1 fruit fly cellular context compared by ENCODE assay signal in the genomic region with DNA sequence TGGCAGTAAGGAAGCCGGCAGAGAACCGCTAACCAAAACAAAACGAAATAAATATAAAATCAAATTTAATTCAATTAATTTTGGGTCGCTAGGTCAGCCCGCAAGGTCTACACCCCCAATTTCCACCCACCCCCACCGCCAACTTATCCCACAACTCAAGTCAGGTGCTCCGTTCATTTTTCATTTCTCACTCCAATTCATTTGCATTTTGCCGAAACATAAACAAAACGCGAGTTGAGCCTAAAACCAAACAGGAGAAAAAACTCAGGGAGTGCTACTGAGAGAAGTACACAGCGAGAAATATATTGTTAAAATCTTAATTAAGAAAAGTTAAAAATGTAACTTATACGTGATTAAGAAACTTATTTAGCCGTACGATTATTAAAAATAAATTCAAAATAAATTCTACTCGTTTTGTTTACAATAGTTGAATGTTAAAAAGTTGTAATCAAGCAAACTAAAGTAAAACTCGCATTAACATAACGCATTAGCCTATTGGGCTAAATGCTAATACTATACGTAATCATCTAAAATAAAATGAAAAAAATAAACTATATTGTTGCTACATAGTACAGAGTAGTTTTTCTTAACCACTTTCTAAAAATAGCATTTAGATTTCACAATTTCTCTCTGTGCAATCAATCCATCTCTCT.
TF ChIP-seq lines count a peak whose summit lies in the region.

No protein-coding gene starts in this region.

TF ChIP-seq in whole organism, embryonic, 481 proteins besides CTCF, POLR2A, EP300 and RAD21 (continued from another document):
- no peak for TF ChIP-seq mld (GFP tag; IDR thresholded peaks at IDR 0.05; lab: Robert Waterston, UW; ENCODE audit: partially characterized antibody)
- TF ChIP-seq Myb (GFP tag; optimal IDR thresholded peaks at IDR 0.05; lab: Kevin White, UChicago): no peak
- TF ChIP-seq CG7556 (GFP tag; optimal IDR thresholded peaks at IDR 0.05; lab: Kevin White, UChicago): peak; percentile 59
- peak; percentile 13 for TF ChIP-seq bcd (GFP tag; optimal IDR thresholded peaks at IDR 0.05; lab: Kevin White, UChicago)
- TF ChIP-seq pb (GFP tag; optimal IDR thresholded peaks at IDR 0.05; lab: Kevin White, UChicago): no peak
- TF ChIP-seq D19A (tag; optimal IDR thresholded peaks at IDR 0.05; lab: Kevin White, UChicago): peak; percentile 33
- no peak for TF ChIP-seq CG10366 (GFP tag; IDR thresholded peaks at IDR 0.05; lab: Robert Waterston, UW)
- TF ChIP-seq Hmx (GFP tag; optimal IDR thresholded peaks at IDR 0.05; lab: Kevin White, UChicago): peak; percentile 32
- peak in 1 of 3 experiments; percentile 61 for TF ChIP-seq lola (GFP tag; optimal IDR thresholded peaks at IDR 0.05; lab: Kevin White, UChicago)
- peak; percentile 37; the same call in 1 of the 3 replicates for TF ChIP-seq row (GFP tag; IDR thresholded peaks at IDR 0.05; lab: Robert Waterston, UW)
- TF ChIP-seq Oli (tag; optimal IDR thresholded peaks at IDR 0.05; lab: Kevin White, UChicago): peak; percentile 30
- TF ChIP-seq CG4282 (GFP tag; optimal IDR thresholded peaks at IDR 0.05; lab: Kevin White, UChicago): no peak
- no peak for TF ChIP-seq CG2202 (tag; optimal IDR thresholded peaks at IDR 0.05; lab: Kevin White, UChicago)
- TF ChIP-seq CG11247 (GFP tag; IDR thresholded peaks at IDR 0.05; lab: Robert Waterston, UW): no peak
- peak; percentile 23 for TF ChIP-seq CG8388 (GFP tag; optimal IDR thresholded peaks at IDR 0.05; lab: Kevin White, UChicago)
- TF ChIP-seq CG9727 (GFP tag; optimal IDR thresholded peaks at IDR 0.05; lab: Kevin White, UChicago): peak; percentile 62
- no peak for TF ChIP-seq Tbp (GFP tag; optimal IDR thresholded peaks at IDR 0.05; lab: Kevin White, UChicago)
- TF ChIP-seq CG14710 (tag; optimal IDR thresholded peaks at IDR 0.05; lab: Kevin White, UChicago): peak; percentile 42
- no peak for TF ChIP-seq tup (GFP tag; optimal IDR thresholded peaks at IDR 0.05; lab: Kevin White, UChicago)
- peak; percentile 14 for TF ChIP-seq Nf-YB (GFP tag; optimal IDR thresholded peaks at IDR 0.05; lab: Kevin White, UChicago)
- TF ChIP-seq pho (GFP tag; optimal IDR thresholded peaks at IDR 0.05; lab: Kevin White, UChicago): no peak
- TF ChIP-seq Sox100B (GFP tag; optimal IDR thresholded peaks at IDR 0.05; lab: Kevin White, UChicago): peak; percentile 42
- TF ChIP-seq insv (GFP tag; optimal IDR thresholded peaks at IDR 0.05; lab: Kevin White, UChicago): no peak
- no peak for TF ChIP-seq ro (GFP tag; IDR thresholded peaks at IDR 0.05; lab: Robert Waterston, UW)
- peak; percentile 31; the same call in 1 of the 2 replicates for TF ChIP-seq slbo (GFP tag; IDR thresholded peaks at IDR 0.05; lab: Robert Waterston, UW)
- TF ChIP-seq zen (tag; optimal IDR thresholded peaks at IDR 0.05; lab: Kevin White, UChicago): no peak
- TF ChIP-seq CG13296 (GFP tag; optimal IDR thresholded peaks at IDR 0.05; lab: Kevin White, UChicago): no peak
- no peak for TF ChIP-seq CG15601 (tag; optimal IDR thresholded peaks at IDR 0.05; lab: Kevin White, UChicago)
- peak; percentile 42 for TF ChIP-seq dmrt11E (tag; optimal IDR thresholded peaks at IDR 0.05; lab: Kevin White, UChicago)
- no peak for TF ChIP-seq CG10979 (tag; optimal IDR thresholded peaks at IDR 0.05; lab: Kevin White, UChicago)
- no peak for TF ChIP-seq yki (optimal IDR thresholded peaks at IDR 0.05; lab: Kevin White, UChicago)
- TF ChIP-seq MESR4 (GFP tag; optimal IDR thresholded peaks at IDR 0.05; lab: Kevin White, UChicago): no peak
- no peak for TF ChIP-seq Usf (GFP tag; optimal IDR thresholded peaks at IDR 0.05; lab: Kevin White, UChicago)
- no peak for TF ChIP-seq h (optimal IDR thresholded peaks at IDR 0.05; lab: Kevin White, UChicago)
- no peak for TF ChIP-seq CG8281 (tag; optimal IDR thresholded peaks at IDR 0.05; lab: Kevin White, UChicago)
- peak; percentile 6 for TF ChIP-seq lab (GFP tag; optimal IDR thresholded peaks at IDR 0.05; lab: Kevin White, UChicago)
- no peak for TF ChIP-seq HLH3B (GFP tag; IDR thresholded peaks at IDR 0.05; lab: Robert Waterston, UW)
- TF ChIP-seq da (GFP tag; optimal IDR thresholded peaks at IDR 0.05; lab: Kevin White, UChicago): no peak
- no peak for TF ChIP-seq nerfin-1 (tag; optimal IDR thresholded peaks at IDR 0.05; lab: Kevin White, UChicago)
- no peak for TF ChIP-seq Ptx1 (GFP tag; IDR thresholded peaks at IDR 0.05; lab: Robert Waterston, UW)
- peak; percentile 65 for TF ChIP-seq gem (tag; optimal IDR thresholded peaks at IDR 0.05; lab: Kevin White, UChicago)
- TF ChIP-seq CG4820 (GFP tag; optimal IDR thresholded peaks at IDR 0.05; lab: Kevin White, UChicago): peak; percentile 4
- TF ChIP-seq gsb (GFP tag; IDR thresholded peaks at IDR 0.05; lab: Robert Waterston, UW): no peak
- no peak for TF ChIP-seq Pdp1 (GFP tag; optimal IDR thresholded peaks at IDR 0.05; lab: Kevin White, UChicago)
- no peak for TF ChIP-seq CG17912 (GFP tag; optimal IDR thresholded peaks at IDR 0.05; lab: Kevin White, UChicago)
- no peak for TF ChIP-seq GATAe (GFP tag; conservative IDR thresholded peaks at IDR 0.05; lab: Robert Waterston, UW)
- no peak for TF ChIP-seq CG16813 (GFP tag; IDR thresholded peaks at IDR 0.05; lab: Robert Waterston, UW; ENCODE audit: partially characterized antibody)
- TF ChIP-seq CG11504 (tag; optimal IDR thresholded peaks at IDR 0.05; lab: Kevin White, UChicago): peak; percentile 66
- no peak for TF ChIP-seq CG13123 (GFP tag; optimal IDR thresholded peaks at IDR 0.05; lab: Kevin White, UChicago)
- no peak for TF ChIP-seq CG12942 (GFP tag; optimal IDR thresholded peaks at IDR 0.05; lab: Kevin White, UChicago)
- TF ChIP-seq Dp (GFP tag; optimal IDR thresholded peaks at IDR 0.05; lab: Kevin White, UChicago): no peak
- no peak for TF ChIP-seq CG3065 (GFP tag; optimal IDR thresholded peaks at IDR 0.05; lab: Kevin White, UChicago)
- TF ChIP-seq chinmo (GFP tag; IDR thresholded peaks at IDR 0.05; lab: Robert Waterston, UW; ENCODE audit: partially characterized antibody): 0 out of 4 replicates have a peak, but pooled peaks have one; percentile 58
- no peak for TF ChIP-seq nerfin-2 (GFP tag; IDR thresholded peaks at IDR 0.05; lab: Robert Waterston, UW; ENCODE audit: partially characterized antibody)
- no peak for TF ChIP-seq CHES-1-like (GFP tag; optimal IDR thresholded peaks at IDR 0.05; lab: Kevin White, UChicago)
- no peak for TF ChIP-seq ems (GFP tag; optimal IDR thresholded peaks at IDR 0.05; lab: Kevin White, UChicago)
- TF ChIP-seq CG6689 (GFP tag; IDR thresholded peaks at IDR 0.05; lab: Robert Waterston, UW): no peak
- TF ChIP-seq z (GFP tag; IDR thresholded peaks at IDR 0.05; lab: Robert Waterston, UW): peak; percentile 66; the same call in 2 of the 3 replicates
- TF ChIP-seq CG9437 (GFP tag; optimal IDR thresholded peaks at IDR 0.05; lab: Kevin White, UChicago): peak; percentile 32
- peak; percentile 37 for TF ChIP-seq CG2120 (GFP tag; optimal IDR thresholded peaks at IDR 0.05; lab: Kevin White, UChicago)
- peak in 1 of 2 experiments; percentile 44 for TF ChIP-seq Hr51 (GFP tag; optimal IDR thresholded peaks at IDR 0.05; lab: Kevin White, UChicago)
- no peak for TF ChIP-seq CG6175 (GFP tag; IDR thresholded peaks at IDR 0.05; lab: Robert Waterston, UW)
- TF ChIP-seq lbe (GFP tag; optimal IDR thresholded peaks at IDR 0.05; lab: Kevin White, UChicago): no peak
- peak; percentile 12 for TF ChIP-seq CG13424 (tag; optimal IDR thresholded peaks at IDR 0.05; lab: Kevin White, UChicago)
- peak; percentile 37 for TF ChIP-seq grau (tag; optimal IDR thresholded peaks at IDR 0.05; lab: Kevin White, UChicago)
- peak; percentile 1 for TF ChIP-seq CG18599 (GFP tag; optimal IDR thresholded peaks at IDR 0.05; lab: Kevin White, UChicago)
- TF ChIP-seq CG31388 (GFP tag; optimal IDR thresholded peaks at IDR 0.05; lab: Kevin White, UChicago): no peak
- no peak for TF ChIP-seq CG43689 (GFP tag; IDR thresholded peaks at IDR 0.05; lab: Robert Waterston, UW)
- TF ChIP-seq CG32532 (GFP tag; IDR thresholded peaks at IDR 0.05; lab: Robert Waterston, UW): no peak; the same call in 1 of the 2 replicates
- TF ChIP-seq sens (GFP tag; lab: Kevin White, UChicago): peak; percentile 84
- TF ChIP-seq kni (GFP tag; optimal IDR thresholded peaks at IDR 0.05; lab: Kevin White, UChicago): no peak
- no peak for TF ChIP-seq CG15269 (tag; optimal IDR thresholded peaks at IDR 0.05; lab: Kevin White, UChicago)
- no peak for TF ChIP-seq CG7987 (GFP tag; optimal IDR thresholded peaks at IDR 0.05; lab: Kevin White, UChicago)
- peak; percentile 55 for TF ChIP-seq CG7839 (tag; optimal IDR thresholded peaks at IDR 0.05; lab: Kevin White, UChicago)
- TF ChIP-seq CG4360 (GFP tag; IDR thresholded peaks at IDR 0.05; lab: Robert Waterston, UW): no peak
- no peak for TF ChIP-seq pan (optimal IDR thresholded peaks at IDR 0.05; lab: Kevin White, UChicago)
- TF ChIP-seq pan (GFP tag; optimal IDR thresholded peaks at IDR 0.05 in 1 of 2, IDR thresholded peaks at IDR 0.05 in 1 of 2): no peak
- no peak for TF ChIP-seq CG10543 (GFP tag; optimal IDR thresholded peaks at IDR 0.05; lab: Kevin White, UChicago)
- no peak for TF ChIP-seq eyg (GFP tag; optimal IDR thresholded peaks at IDR 0.05; lab: Kevin White, UChicago)
- no peak for TF ChIP-seq Chrac-16 (GFP tag; optimal IDR thresholded peaks at IDR 0.05; lab: Kevin White, UChicago)
- TF ChIP-seq MBD-R2 (GFP tag; IDR thresholded peaks at IDR 0.05; lab: Robert Waterston, UW): no peak
- no peak for TF ChIP-seq repo (GFP tag; optimal IDR thresholded peaks at IDR 0.05; lab: Kevin White, UChicago)
- TF ChIP-seq B-H2 (GFP tag; optimal IDR thresholded peaks at IDR 0.05; lab: Kevin White, UChicago): no peak
- peak in 1 of 2 experiments; percentile 16 for TF ChIP-seq bsh (GFP tag; optimal IDR thresholded peaks at IDR 0.05; lab: Kevin White, UChicago)
- TF ChIP-seq nmo (GFP tag; optimal IDR thresholded peaks at IDR 0.05; lab: Kevin White, UChicago): peak; percentile 48
- TF ChIP-seq mirr (GFP tag; optimal IDR thresholded peaks at IDR 0.05; lab: Kevin White, UChicago): no peak
- TF ChIP-seq Nf-YA (GFP tag; IDR thresholded peaks at IDR 0.05; lab: Robert Waterston, UW): no peak
- TF ChIP-seq Rx (GFP tag; IDR thresholded peaks at IDR 0.05; lab: Robert Waterston, UW): no peak
- no peak for TF ChIP-seq CG2129 (GFP tag; IDR thresholded peaks at IDR 0.05; lab: Robert Waterston, UW; ENCODE audit: partially characterized antibody)
- no peak for TF ChIP-seq CG17186 (GFP tag; optimal IDR thresholded peaks at IDR 0.05; lab: Kevin White, UChicago)
